Fruit fly (Drosophila melanogaster): ENCODE measurements around the gene Cox11.

Cox11 gene

DNA sequence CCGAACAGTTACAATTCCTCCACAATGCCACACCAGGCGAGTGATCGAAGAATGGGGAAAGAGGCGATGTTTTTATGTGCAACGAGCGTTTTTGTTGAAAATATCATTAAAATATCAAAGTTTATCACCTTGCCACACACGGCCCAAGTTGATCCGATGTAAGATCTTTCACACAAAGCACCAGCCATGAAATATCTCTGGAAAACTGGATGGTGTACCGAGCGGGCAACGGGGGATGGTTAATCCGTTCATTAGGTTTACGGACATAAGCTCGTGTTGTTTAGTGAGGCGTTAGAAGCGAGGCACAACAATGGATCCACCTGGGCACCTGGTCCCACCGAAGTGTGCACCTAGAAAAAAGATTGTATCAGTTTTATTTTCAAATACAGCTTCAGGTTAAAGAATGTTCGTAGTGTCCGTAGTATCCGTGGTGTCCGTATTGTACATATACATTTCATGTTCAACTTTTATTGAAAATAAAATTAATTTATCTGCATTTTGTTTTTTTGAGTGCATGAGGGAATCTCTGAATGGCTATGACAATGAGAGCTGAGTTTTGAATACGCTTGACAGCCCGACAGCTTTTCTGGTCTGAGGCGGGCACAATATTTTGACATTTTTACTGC, 30.2 kb upstream of the Cox11 start (continued):
- TF ChIP-seq HmgD (GFP tag; optimal IDR thresholded peaks at IDR 0.05) (no peak), CG43689 (GFP tag; IDR thresholded peaks at IDR 0.05) (no peak), CG17829 (tag; optimal IDR thresholded peaks at IDR 0.05) (peak; percentile 70), CG4820 (GFP tag; optimal IDR thresholded peaks at IDR 0.05) (peak; percentile 51), Mes4 (GFP tag; optimal IDR thresholded peaks at IDR 0.05) (peak; percentile 35), CG32767 (GFP tag; IDR thresholded peaks at IDR 0.05) (0 out of 2 replicates have a peak, but pooled peaks have one; percentile 40), abd-A (tag; optimal IDR thresholded peaks at IDR 0.05) (peak; percentile 39), wek (GFP tag; optimal IDR thresholded peaks at IDR 0.05) (peak; percentile 25), phol (tag; optimal IDR thresholded peaks at IDR 0.05) (peak; percentile 67), CG30431 (GFP tag; optimal IDR thresholded peaks at IDR 0.05) (peak; percentile 49), bowl (GFP tag; IDR thresholded peaks at IDR 0.05) (no peak), CG6254 (GFP tag; optimal IDR thresholded peaks at IDR 0.05) (peak; percentile 52), nom (GFP tag; optimal IDR thresholded peaks at IDR 0.05) (no peak), gem (tag; optimal IDR thresholded peaks at IDR 0.05) (peak; percentile 80), hkb (optimal IDR thresholded peaks at IDR 0.05) (no peak), hkb (GFP tag; IDR thresholded peaks at IDR 0.05) (peak; percentile 70), Lhr (GFP tag; optimal IDR thresholded peaks at IDR 0.05) (peak; percentile 13), ro (GFP tag; IDR thresholded peaks at IDR 0.05) (0 out of 2 replicates have a peak, but pooled peaks have one; percentile 26), vnd (GFP tag; IDR thresholded peaks at IDR 0.05; ENCODE audit: partially characterized antibody) (no peak), cwo (GFP tag; optimal IDR thresholded peaks at IDR 0.05) (peak; percentile 15), CG13624 (GFP tag; optimal IDR thresholded peaks at IDR 0.05) (peak; percentile 44), CG11247 (GFP tag; IDR thresholded peaks at IDR 0.05) (peak; percentile 35; the same call in 1 of the 2 replicates), mld (GFP tag; IDR thresholded peaks at IDR 0.05; ENCODE audit: partially characterized antibody) (no peak), CG8388 (GFP tag; optimal IDR thresholded peaks at IDR 0.05) (peak; percentile 61), Dfd (GFP tag; optimal IDR thresholded peaks at IDR 0.05) (no peak), Doc3 (GFP tag; IDR thresholded peaks at IDR 0.05; ENCODE audit: partially characterized antibody) (no peak), klu (GFP tag; IDR thresholded peaks at IDR 0.05) (0 out of 2 replicates have a peak, but pooled peaks have one; percentile 33), ind (GFP tag; optimal IDR thresholded peaks at IDR 0.05) (peak; percentile 43), CG6175 (GFP tag; IDR thresholded peaks at IDR 0.05) (no peak), al (GFP tag; IDR thresholded peaks at IDR 0.05) (peak; percentile 60), nerfin-1 (tag; optimal IDR thresholded peaks at IDR 0.05) (peak; percentile 50), sima (GFP tag; optimal IDR thresholded peaks at IDR 0.05) (peak; percentile 35), CG12071 (GFP tag; optimal IDR thresholded peaks at IDR 0.05) (peak; percentile 23), PHDP (tag; optimal IDR thresholded peaks at IDR 0.05) (peak; percentile 64), cas (GFP tag; IDR thresholded peaks at IDR 0.05) (0 out of 2 replicates have a peak, but pooled peaks have one; percentile 21), ab (GFP tag; optimal IDR thresholded peaks at IDR 0.05) (no peak), tup (GFP tag; optimal IDR thresholded peaks at IDR 0.05) (no peak), tx (GFP tag; optimal IDR thresholded peaks at IDR 0.05) (no peak), kni (GFP tag; optimal IDR thresholded peaks at IDR 0.05) (no peak), ssp (GFP tag; IDR thresholded peaks at IDR 0.05) (peak; percentile 20; the same call in 1 of the 2 replicates), H2.0 (GFP tag; IDR thresholded peaks at IDR 0.05) (peak; percentile 44; the same call in 1 of the 2 replicates), Hr3 (GFP tag; optimal IDR thresholded peaks at IDR 0.05) (peak; percentile 18), wor (GFP tag; IDR thresholded peaks at IDR 0.05) (peak; percentile 38; the same call in 1 of the 2 replicates), CG7745 (tag; optimal IDR thresholded peaks at IDR 0.05) (peak; percentile 6), CG12219 (GFP tag; optimal IDR thresholded peaks at IDR 0.05) (peak; percentile 36), CG16779 (GFP tag; IDR thresholded peaks at IDR 0.05) (no peak), jumu (GFP tag; optimal IDR thresholded peaks at IDR 0.05) (peak; percentile 34), TFAM (GFP tag; optimal IDR thresholded peaks at IDR 0.05) (no peak), hb (GFP tag; IDR thresholded peaks at IDR 0.05; ENCODE audit: partially characterized antibody) (no peak)

All from whole organism, embryonic.